Worm (Caenorhabditis elegans) whole organism, L4 larva: ENCODE measurements around the gene Y58A7A.1.
A peak's percentile ranks its signal among the peaks of the same experiment; 100 is the strongest.

Experiments
- D1046.2 ChIP-seq: fragments of 200-800 bp; sonication (Bioruptor generic); IDR thresholded peaks from 2 replicates; pipeline ENCODE4 v1.3.6; 2022; ENCODE audit warnings: missing genetic modification characterization, missing compliant biosample characterization
- F37D6.2 ChIP-seq: sonication (generic microtip); optimal IDR thresholded peaks from 2 replicates; lab custom pipeline; 2016; ENCODE audit warnings: mild to moderate bottlenecking, missing genetic modification characterization, missing compliant biosample characterization
- R02D3.7 ChIP-seq: fragments of 150-350 bp; sonication (generic microtip); optimal IDR thresholded peaks from 3 replicates; lab custom pipeline; 2014; ENCODE audit warnings: missing biosample characterization, missing genetic modification characterization
- T20F7.1 ChIP-seq: fragments of 200-800 bp; sonication (Bioruptor generic); optimal IDR thresholded peaks from 2 replicates; lab custom pipeline; 2018; ENCODE audit warnings: mild to moderate bottlenecking, missing genetic modification characterization, missing compliant biosample characterization
- T26A8.4 ChIP-seq: fragments of 200-800 bp; sonication (Bioruptor generic); IDR thresholded peaks from 2 replicates; pipeline ENCODE4 v1.3.6; 2022; ENCODE audit warnings: missing genetic modification characterization, missing compliant biosample characterization
- Y48G9A.11 ChIP-seq: fragments of 200-800 bp; sonication (Bioruptor generic); IDR thresholded peaks from 2 replicates; pipeline ENCODE4 v1.3.6; 2022; ENCODE audit warnings: missing genetic modification reagents, missing genetic modification characterization, missing compliant biosample characterization
- ama-1 ChIP-seq: fragments of 150-350 bp; optimal IDR thresholded peaks from 2 replicates; lab custom pipeline; 2014; ENCODE audit warnings: inconsistent platforms, mixed read lengths
- arid-1 ChIP-seq: fragments of 200-800 bp; sonication (Bioruptor generic); conservative IDR thresholded peaks from 2 replicates; pipeline ENCODE4 v1.3.6; 2022; ENCODE audit warnings: missing genetic modification reagents, missing genetic modification characterization, missing compliant biosample characterization
- attf-4 ChIP-seq: sonication (generic microtip); optimal IDR thresholded peaks from 3 replicates; lab custom pipeline; 2017; ENCODE audit warnings: missing biosample characterization, missing genetic modification characterization
- ceh-32 ChIP-seq: sonication (generic microtip); optimal IDR thresholded peaks from 2 replicates; lab custom pipeline; 2016; ENCODE audit warnings: mild to moderate bottlenecking, missing genetic modification characterization, missing compliant biosample characterization; ENCODE audit not compliant: poor library complexity
- ceh-82 ChIP-seq: sonication (generic microtip); optimal IDR thresholded peaks from 2 replicates; lab custom pipeline; 2017; ENCODE audit warnings: missing biosample characterization, missing genetic modification characterization
- ctbp-1 ChIP-seq: fragments of 200-800 bp; sonication (Bioruptor generic); IDR thresholded peaks from 2 replicates; pipeline ENCODE4 v1.3.6; 2022; ENCODE audit warnings: missing genetic modification reagents, missing genetic modification characterization, missing compliant biosample characterization
- daf-8 ChIP-seq: fragments of 200-800 bp; sonication (Bioruptor generic); IDR thresholded peaks from 2 replicates; pipeline ENCODE4 v1.3.6; 2022; ENCODE audit warnings: missing genetic modification characterization, missing compliant biosample characterization
- dmd-6 ChIP-seq: fragments of 200-800 bp; sonication (Bioruptor generic); IDR thresholded peaks from 2 replicates; pipeline ENCODE4 v1.3.6; 2022; ENCODE audit warnings: missing genetic modification reagents, missing genetic modification characterization, missing compliant biosample characterization
- dmd-9 ChIP-seq: fragments of 200-800 bp; sonication (Bioruptor generic); IDR thresholded peaks from 2 replicates; pipeline ENCODE4 v1.3.6; 2022; ENCODE audit warnings: missing genetic modification reagents, missing genetic modification characterization, missing compliant biosample characterization
- dpl-1 ChIP-seq: fragments of 150-350 bp; optimal IDR thresholded peaks from 2 replicates; lab custom pipeline; 2014; ENCODE audit warnings: missing biosample characterization, missing genetic modification reagents, missing genetic modification characterization
- duxl-1 ChIP-seq: sonication (generic microtip); optimal IDR thresholded peaks from 2 replicates; lab custom pipeline; 2016; ENCODE audit warnings: mild to moderate bottlenecking, missing genetic modification characterization, moderate library complexity, missing compliant biosample characterization; ENCODE audit not compliant: poor library complexity
- dve-1 ChIP-seq: sonication (generic microtip); optimal IDR thresholded peaks from 2 replicates; lab custom pipeline; 2017; ENCODE audit warnings: antibody characterized with exemption, mild to moderate bottlenecking, missing genetic modification characterization, missing compliant biosample characterization; ENCODE audit not compliant: insufficient read depth
- egl-43 ChIP-seq: fragments of 200-800 bp; sonication (Bioruptor generic); IDR thresholded peaks from 2 replicates; pipeline ENCODE4 v1.3.6; 2022; ENCODE audit warnings: missing genetic modification reagents, missing genetic modification characterization, missing compliant biosample characterization
- gei-8 ChIP-seq: fragments of 200-800 bp; sonication (Bioruptor generic); optimal IDR thresholded peaks from 2 replicates; lab custom pipeline; 2018; ENCODE audit warnings: mild to moderate bottlenecking, missing genetic modification characterization, missing compliant biosample characterization
- hlh-11 ChIP-seq: fragments of 200-800 bp; sonication (Bioruptor generic); optimal IDR thresholded peaks from 2 replicates; lab custom pipeline; 2018; ENCODE audit warnings: mild to moderate bottlenecking, missing genetic modification characterization, missing compliant biosample characterization
- hmg-1.1 ChIP-seq: fragments of 200-800 bp; sonication (Bioruptor generic); IDR thresholded peaks from 2 replicates; pipeline ENCODE4 v1.3.6; 2022; ENCODE audit warnings: missing genetic modification reagents, missing genetic modification characterization, missing compliant biosample characterization
- lir-3 ChIP-seq: sonication (generic microtip); optimal IDR thresholded peaks from 2 replicates; lab custom pipeline; 2016; ENCODE audit warnings: mild to moderate bottlenecking, missing genetic modification characterization, missing compliant biosample characterization
- madf-5 ChIP-seq, 2 experiments: fragments of 200-800 bp; sonication (Bioruptor generic); IDR thresholded peaks; 2 replicates each; pipeline ENCODE4 v1.3.6; 2022; ENCODE audit warnings: missing compliant biosample characterization in 2 of 2, missing genetic modification characterization in 2 of 2
- mdl-1 ChIP-seq, 2 experiments: fragments of 150-350 bp in 1 of 2; sonication (generic microtip) in 1 of 2; optimal IDR thresholded peaks; 2 replicates each; lab custom pipeline; 2014 to 2017; ENCODE audit warnings: missing biosample characterization in 2 of 2, missing genetic modification characterization in 2 of 2
- mdt-29 ChIP-seq: fragments of 200-800 bp; sonication (Bioruptor generic); IDR thresholded peaks from 2 replicates; pipeline ENCODE4 v1.3.6; 2022; ENCODE audit warnings: missing genetic modification reagents, missing genetic modification characterization, missing compliant biosample characterization
- mes-2 ChIP-seq: sonication (generic microtip); optimal IDR thresholded peaks from 2 replicates; lab custom pipeline; 2016; ENCODE audit warnings: missing genotype, mild to moderate bottlenecking, missing genetic modification characterization, missing compliant biosample characterization; ENCODE audit not compliant: poor library complexity, severe bottlenecking
- mxl-3 ChIP-seq: fragments of 200-800 bp; sonication (Bioruptor generic); optimal IDR thresholded peaks from 2 replicates; lab custom pipeline; 2018; ENCODE audit warnings: mild to moderate bottlenecking, missing genetic modification characterization, missing compliant biosample characterization
- nhr-102 ChIP-seq: sonication (generic microtip); optimal IDR thresholded peaks from 2 replicates; lab custom pipeline; 2016; ENCODE audit warnings: mild to moderate bottlenecking, missing genetic modification characterization, moderate library complexity, missing compliant biosample characterization
- nhr-11 ChIP-seq: fragments of 150-350 bp; optimal IDR thresholded peaks from 2 replicates; lab custom pipeline; 2014; ENCODE audit warnings: missing biosample characterization, missing genetic modification characterization
- nhr-111 ChIP-seq: fragments of 200-800 bp; sonication (Bioruptor generic); optimal IDR thresholded peaks from 2 replicates; lab custom pipeline; 2018; ENCODE audit warnings: mild to moderate bottlenecking, missing genetic modification characterization, missing compliant biosample characterization
- nhr-237 ChIP-seq: sonication (generic microtip); optimal IDR thresholded peaks from 2 replicates; lab custom pipeline; 2017; ENCODE audit warnings: missing biosample characterization, missing genetic modification characterization
- nhr-41 ChIP-seq: fragments of 200-800 bp; sonication (Bioruptor generic); IDR thresholded peaks from 2 replicates; pipeline ENCODE4 v1.3.6; 2022; ENCODE audit warnings: missing genetic modification reagents, missing genetic modification characterization, missing compliant biosample characterization
- nhr-48 ChIP-seq: sonication (generic microtip); optimal IDR thresholded peaks from 2 replicates; lab custom pipeline; 2016; ENCODE audit warnings: mild to moderate bottlenecking, missing genetic modification characterization, missing compliant biosample characterization
- nhr-6 ChIP-seq: fragments of 150-350 bp; optimal IDR thresholded peaks from 2 replicates; lab custom pipeline; 2014; ENCODE audit warnings: missing biosample characterization, missing genetic modification characterization
- nhr-76 ChIP-seq: fragments of 150-350 bp; optimal IDR thresholded peaks from 2 replicates; lab custom pipeline; 2014; ENCODE audit warnings: missing biosample characterization, missing genetic modification characterization
- nhr-77 ChIP-seq: fragments of 150-350 bp; optimal IDR thresholded peaks from 2 replicates; lab custom pipeline; 2014; ENCODE audit warnings: missing biosample characterization, missing genetic modification characterization
- pha-4 ChIP-seq, 2 experiments: fragments of 150-350 bp in 1 of 2; fragments of 200-800 bp in 1 of 2; sonication (Bioruptor generic) in 1 of 2; IDR thresholded peaks in 1 of 2; optimal IDR thresholded peaks in 1 of 2; 2 replicates each; pipeline versions ENCODE4 v1.3.6 to Lab custom; 2014 to 2022; ENCODE audit warnings: missing genetic modification characterization in 2 of 2, missing genetic modification reagents in 2 of 2, missing biosample characterization in 1 of 2, missing compliant biosample characterization in 1 of 2
- sdz-12 ChIP-seq: fragments of 200-800 bp; sonication (Bioruptor generic); optimal IDR thresholded peaks from 2 replicates; lab custom pipeline; 2018; ENCODE audit warnings: mild to moderate bottlenecking, missing genetic modification characterization, missing compliant biosample characterization
- skn-1 ChIP-seq: fragments of 150-350 bp; optimal IDR thresholded peaks from 2 replicates; lab custom pipeline; 2014; ENCODE audit warnings: missing biosample characterization, missing genetic modification characterization
- snpc-1.2 ChIP-seq: fragments of 200-800 bp; sonication (Bioruptor generic); IDR thresholded peaks from 2 replicates; pipeline ENCODE4 v1.3.6; 2022; ENCODE audit warnings: missing genetic modification reagents, missing genetic modification characterization, missing compliant biosample characterization
- tra-1 ChIP-seq: fragments of 200-800 bp; sonication (Bioruptor generic); IDR thresholded peaks from 2 replicates; pipeline ENCODE4 v1.3.6; 2022; ENCODE audit warnings: missing genetic modification reagents, missing genetic modification characterization, missing compliant biosample characterization
- unc-130 ChIP-seq: sonication (generic microtip); optimal IDR thresholded peaks from 2 replicates; lab custom pipeline; 2016; ENCODE audit warnings: missing genetic modification reagents, missing genetic modification characterization, missing compliant biosample characterization
- vab-7 ChIP-seq: fragments of 200-800 bp; sonication (Bioruptor generic); IDR thresholded peaks from 2 replicates; pipeline ENCODE4 v1.3.6; 2022; ENCODE audit warnings: missing genetic modification reagents, missing genetic modification characterization, missing compliant biosample characterization
- zfp-3 ChIP-seq: fragments of 200-800 bp; sonication (Bioruptor generic); conservative IDR thresholded peaks from 2 replicates; pipeline ENCODE4 v1.3.6; 2022; ENCODE audit warnings: missing genetic modification reagents, missing genetic modification characterization, missing compliant biosample characterization
- zip-2 ChIP-seq: fragments of 150-350 bp; optimal IDR thresholded peaks from 2 replicates; lab custom pipeline; 2014; ENCODE audit warnings: missing biosample characterization, missing genetic modification characterization
- ztf-11 ChIP-seq: fragments of 150-350 bp; optimal IDR thresholded peaks from 2 replicates; lab custom pipeline; 2014; ENCODE audit warnings: missing biosample characterization, missing genetic modification characterization
- ztf-7 ChIP-seq: fragments of 150-350 bp; optimal IDR thresholded peaks from 2 replicates; lab custom pipeline; 2014; ENCODE audit warnings: missing biosample characterization, missing genetic modification characterization

Y58A7A.1 gene

ce11 chrV:5067390-5067789, 1.9 kb downstream of the Y58A7A.1 start (continued):
- TF ChIP-seq T20F7.1: peak; percentile 41
- peak; percentile 43 for TF ChIP-seq hlh-11
- no peak for TF ChIP-seq madf-5 (GFP tag; IDR thresholded peaks at IDR 0.05; lab: Robert Waterston, UW)
- no peak for TF ChIP-seq ctbp-1 (GFP tag; lab: Robert Waterston, UW)
- TF ChIP-seq daf-8 (GFP tag; lab: Robert Waterston, UW): no peak
- peak; percentile 47 for TF ChIP-seq nhr-77 (tag; lab: Kevin White, UChicago)
- TF ChIP-seq nhr-102: no peak
- TF ChIP-seq mdl-1 (tag; optimal IDR thresholded peaks at IDR 0.05; lab: Kevin White, UChicago): peak in 1 of 2 experiments; percentile 28
- TF ChIP-seq lir-3 (tag; lab: Kevin White, UChicago): no peak

DNA sequence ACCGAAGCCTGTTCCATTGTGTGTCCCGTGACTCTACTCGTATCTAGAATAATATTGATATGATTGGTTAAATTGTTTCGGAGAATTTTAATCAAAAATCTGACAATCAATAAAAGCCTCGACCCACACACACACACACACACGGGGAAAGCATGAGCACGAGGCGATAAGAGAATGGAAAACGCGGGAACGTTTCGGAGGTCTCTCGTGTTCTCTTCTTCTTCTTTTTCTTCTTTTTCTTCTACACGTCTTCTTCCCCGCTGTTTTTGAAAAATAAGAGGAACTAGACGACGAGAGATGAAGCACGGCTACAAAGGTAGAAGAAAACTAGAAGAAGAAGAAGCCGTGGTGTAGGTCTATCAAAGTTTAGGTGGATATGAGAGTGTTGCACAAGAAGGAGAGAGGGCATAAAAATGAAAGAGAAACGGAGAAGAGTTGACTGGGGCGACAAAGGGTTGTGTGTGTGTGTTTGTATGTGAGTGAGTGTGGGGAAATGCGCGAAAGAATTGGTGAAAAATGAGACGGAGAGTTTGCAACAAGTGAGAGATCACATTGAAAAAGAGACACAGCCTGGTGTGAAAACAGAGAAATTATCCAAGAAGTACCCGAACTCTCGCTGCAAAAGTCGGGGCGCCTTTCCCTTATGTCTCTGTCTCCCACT, 4.4 kb downstream of the Y58A7A.1 start, which contains the start of gene mlk-1:
Gene mlk-1, minus strand, starts transcription at position 51 of the 661 bp plus-strand sequence.
- TF ChIP-seq mdt-29 (GFP tag; lab: Robert Waterston, UW): peak; percentile 54; the same call in 1 of the 2 replicates
- TF ChIP-seq sdz-12: no peak
- TF ChIP-seq snpc-1.2 (GFP tag; lab: Robert Waterston, UW): no peak
- no peak for TF ChIP-seq nhr-111 (GFP tag; lab: Kevin White, UChicago)
- TF ChIP-seq gei-8 (GFP tag; lab: Kevin White, UChicago): no peak
- no peak for TF ChIP-seq pha-4 (GFP tag; IDR thresholded peaks at IDR 0.05; lab: Robert Waterston, UW)
- TF ChIP-seq pha-4 (tag; optimal IDR thresholded peaks at IDR 0.05; lab: Kevin White, UChicago): no peak
- TF ChIP-seq unc-130 (GFP tag; lab: Kevin White, UChicago): no peak
- peak; percentile 34 for TF ChIP-seq mes-2 (tag; lab: Kevin White, UChicago)
- TF ChIP-seq nhr-237 (tag; lab: Kevin White, UChicago): no peak
- TF ChIP-seq nhr-6 (tag; lab: Kevin White, UChicago): peak; percentile 40
- TF ChIP-seq zip-2 (tag; lab: Kevin White, UChicago): no peak
- TF ChIP-seq egl-43 (GFP tag; lab: Robert Waterston, UW): no peak
- no peak for TF ChIP-seq skn-1 (tag; lab: Kevin White, UChicago)
- TF ChIP-seq attf-4 (tag; lab: Kevin White, UChicago): no peak
- TF ChIP-seq hmg-1.1: peak; percentile 56; the same call in 1 of the 2 replicates
- no peak for TF ChIP-seq nhr-76 (tag; lab: Kevin White, UChicago)
- TF ChIP-seq ztf-11 (tag; lab: Kevin White, UChicago): no peak
- peak; percentile 15 for TF ChIP-seq dpl-1 (GFP tag; lab: Kevin White, UChicago)
- no peak; the same call in 1 of the 2 replicates for TF ChIP-seq tra-1
- peak; percentile 70 for TF ChIP-seq dmd-6
- peak; percentile 44; the same call in 1 of the 2 replicates for TF ChIP-seq arid-1 (GFP tag; lab: Robert Waterston, UW)
- TF ChIP-seq vab-7: no peak
- TF ChIP-seq R02D3.7 (tag; lab: Kevin White, UChicago): no peak
- peak; percentile 41 for TF ChIP-seq mxl-3 (GFP tag; lab: Kevin White, UChicago)
- no peak for TF ChIP-seq nhr-41 (GFP tag; lab: Robert Waterston, UW)
- TF ChIP-seq T26A8.4 (GFP tag; lab: Robert Waterston, UW): no peak
- no peak for TF ChIP-seq lir-3 (tag; lab: Kevin White, UChicago)
- peak; percentile 85 for TF ChIP-seq nhr-11 (tag; lab: Kevin White, UChicago)
- peak; percentile 43 for TF ChIP-seq nhr-48 (tag; lab: Kevin White, UChicago)
- TF ChIP-seq ceh-32: no peak
- no peak for TF ChIP-seq duxl-1 (tag; lab: Kevin White, UChicago)
- no peak for TF ChIP-seq D1046.2 (GFP tag; lab: Robert Waterston, UW)
- no peak for TF ChIP-seq zfp-3 (GFP tag; lab: Robert Waterston, UW)
- TF ChIP-seq ztf-7 (tag; lab: Kevin White, UChicago): no peak
- TF ChIP-seq T20F7.1: no peak
- no peak for TF ChIP-seq ama-1 (lab: Kevin White, UChicago)
- no peak for TF ChIP-seq ceh-82
- peak; percentile 32 for TF ChIP-seq F37D6.2 (tag; lab: Kevin White, UChicago)
- TF ChIP-seq dve-1 (tag; lab: Kevin White, UChicago): peak; percentile 62
- no peak for TF ChIP-seq dmd-9 (GFP tag; lab: Robert Waterston, UW)
- TF ChIP-seq Y48G9A.11 (GFP tag; lab: Robert Waterston, UW): no peak
